Worm (Caenorhabditis elegans) whole organism, L2 larva: ENCODE results near the gene F53H4.4.

ENCODE experiments used
- C34F6.9 ChIP-seq: fragments of 150-350 bp; optimal IDR thresholded peaks from 2 replicates; lab custom pipeline; 2014; ENCODE audit warnings: missing biosample characterization, missing genetic modification characterization
- F13H6.1 ChIP-seq: sonication (generic microtip); optimal IDR thresholded peaks from 2 replicates; lab custom pipeline; 2016; ENCODE audit warnings: missing genetic modification characterization, missing compliant biosample characterization
- R02D3.7 ChIP-seq: fragments of 150-350 bp; optimal IDR thresholded peaks from 2 replicates; lab custom pipeline; 2014; ENCODE audit warnings: missing biosample characterization, missing genetic modification characterization
- Y55F3AM.14 ChIP-seq: fragments of 200-800 bp; sonication (Bioruptor generic); optimal IDR thresholded peaks from 2 replicates; lab custom pipeline; 2018; ENCODE audit warnings: mild to moderate bottlenecking, missing genetic modification characterization, missing compliant biosample characterization
- ZK546.5 ChIP-seq: sonication (generic microtip); optimal IDR thresholded peaks from 2 replicates; lab custom pipeline; 2017; ENCODE audit warnings: missing biosample characterization, missing genetic modification characterization
- alr-1 ChIP-seq: fragments of 150-350 bp; optimal IDR thresholded peaks from 2 replicates; lab custom pipeline; 2014; ENCODE audit warnings: missing biosample characterization, missing genetic modification characterization
- aly-2 ChIP-seq: fragments of 150-350 bp; optimal IDR thresholded peaks from 2 replicates; lab custom pipeline; 2014; ENCODE audit warnings: missing biosample characterization, missing genetic modification characterization
- ama-1 ChIP-seq: fragments of 150-350 bp; optimal IDR thresholded peaks from 2 replicates; lab custom pipeline; 2018; ENCODE audit warnings: inconsistent platforms
- blmp-1 ChIP-seq: sonication (generic microtip); optimal IDR thresholded peaks from 2 replicates; lab custom pipeline; 2017; ENCODE audit warnings: missing genetic modification characterization, mild to moderate bottlenecking, missing compliant biosample characterization, antibody characterized with exemption, moderate library complexity; ENCODE audit not compliant: insufficient read depth
- ceh-16 ChIP-seq: fragments of 150-350 bp; optimal IDR thresholded peaks from 2 replicates; lab custom pipeline; 2014; ENCODE audit warnings: missing biosample characterization, missing genetic modification characterization
- ceh-82 ChIP-seq: fragments of 150-350 bp; optimal IDR thresholded peaks from 2 replicates; lab custom pipeline; 2014; ENCODE audit warnings: missing biosample characterization, missing genetic modification characterization
- crh-2 ChIP-seq: sonication (generic microtip); optimal IDR thresholded peaks from 2 replicates; lab custom pipeline; 2017; ENCODE audit warnings: missing biosample characterization, missing genetic modification characterization
- dmd-4 ChIP-seq: sonication (generic microtip); optimal IDR thresholded peaks from 2 replicates; lab custom pipeline; 2017; ENCODE audit warnings: missing biosample characterization, missing genetic modification characterization
- egl-27 ChIP-seq: sonication (generic microtip); optimal IDR thresholded peaks from 3 replicates; lab custom pipeline; 2017; ENCODE audit warnings: missing biosample characterization, missing genetic modification reagents, missing genetic modification characterization
- elt-1 ChIP-seq: fragments of 150-350 bp; optimal IDR thresholded peaks from 2 replicates; lab custom pipeline; 2014; ENCODE audit warnings: missing biosample characterization, missing genetic modification characterization
- elt-3 ChIP-seq: sonication (generic microtip); optimal IDR thresholded peaks from 2 replicates; lab custom pipeline; 2017; ENCODE audit warnings: missing biosample characterization, missing genetic modification characterization
- fos-1 ChIP-seq: fragments of 150-350 bp; optimal IDR thresholded peaks from 2 replicates; lab custom pipeline; 2014; ENCODE audit warnings: missing biosample characterization, missing genetic modification characterization
- gmeb-1 ChIP-seq: fragments of 150-350 bp; optimal IDR thresholded peaks from 2 replicates; lab custom pipeline; 2014; ENCODE audit warnings: missing biosample characterization, missing genetic modification characterization
- lin-11 ChIP-seq: fragments of 150-350 bp; sonication (generic microtip); optimal IDR thresholded peaks from 2 replicates; lab custom pipeline; 2014; ENCODE audit warnings: missing biosample characterization, missing genetic modification characterization, inconsistent platforms, mixed read lengths
- lin-13 ChIP-seq: fragments of 150-350 bp; optimal IDR thresholded peaks from 2 replicates; lab custom pipeline; 2014; ENCODE audit warnings: missing biosample characterization, missing genetic modification reagents, missing genetic modification characterization
- lin-39 ChIP-seq: fragments of 150-350 bp; optimal IDR thresholded peaks from 2 replicates; lab custom pipeline; 2014; ENCODE audit warnings: missing biosample characterization, missing genetic modification reagents, missing genetic modification characterization
- lsy-2 ChIP-seq, 2 experiments: fragments of 150-350 bp in 1 of 2; sonication (generic microtip) in 1 of 2; optimal IDR thresholded peaks; 2 replicates each; lab custom pipeline; 2014 to 2017; ENCODE audit warnings: missing biosample characterization in 2 of 2, missing genetic modification characterization in 2 of 2
- mab-5 ChIP-seq: fragments of 150-350 bp; optimal IDR thresholded peaks from 2 replicates; lab custom pipeline; 2014; ENCODE audit warnings: missing biosample characterization, missing genetic modification characterization
- mbf-1 ChIP-seq: sonication (generic microtip); optimal IDR thresholded peaks from 2 replicates; lab custom pipeline; 2017; ENCODE audit warnings: missing biosample characterization, missing genetic modification characterization
- mdl-1 ChIP-seq, 2 experiments: fragments of 150-350 bp in 1 of 2; sonication (generic microtip) in 1 of 2; optimal IDR thresholded peaks; 2 replicates each; lab custom pipeline; 2017; ENCODE audit warnings: missing biosample characterization in 2 of 2, missing genetic modification characterization in 2 of 2
- nhr-10 ChIP-seq: sonication (generic microtip); optimal IDR thresholded peaks from 2 replicates; lab custom pipeline; 2017; ENCODE audit warnings: missing biosample characterization, missing genetic modification characterization
- nhr-11 ChIP-seq: fragments of 150-350 bp; optimal IDR thresholded peaks from 2 replicates; lab custom pipeline; 2014; ENCODE audit warnings: missing biosample characterization, missing genetic modification characterization
- nhr-12 ChIP-seq: fragments of 150-350 bp; optimal IDR thresholded peaks from 2 replicates; lab custom pipeline; 2014; ENCODE audit warnings: missing biosample characterization, missing genetic modification characterization
- nhr-129 ChIP-seq: fragments of 150-350 bp; optimal IDR thresholded peaks from 2 replicates; lab custom pipeline; 2014; ENCODE audit warnings: missing biosample characterization, missing genetic modification characterization
- nhr-21 ChIP-seq: fragments of 150-350 bp; optimal IDR thresholded peaks from 2 replicates; lab custom pipeline; 2014; ENCODE audit warnings: missing biosample characterization, missing genetic modification characterization
- nhr-23 ChIP-seq: fragments of 150-350 bp; optimal IDR thresholded peaks from 2 replicates; lab custom pipeline; 2014; ENCODE audit warnings: missing biosample characterization, missing genetic modification reagents, missing genetic modification characterization
- nhr-237 ChIP-seq: fragments of 150-350 bp; optimal IDR thresholded peaks from 2 replicates; lab custom pipeline; 2014; ENCODE audit warnings: missing biosample characterization, missing genetic modification characterization
- nhr-25 ChIP-seq: fragments of 150-350 bp; sonication (generic microtip); optimal IDR thresholded peaks from 3 replicates; lab custom pipeline; 2014; ENCODE audit warnings: missing biosample characterization, missing genetic modification characterization
- nhr-6 ChIP-seq: fragments of 150-350 bp; optimal IDR thresholded peaks from 2 replicates; lab custom pipeline; 2014; ENCODE audit warnings: missing biosample characterization, missing genetic modification characterization
- nhr-77 ChIP-seq: fragments of 150-350 bp; optimal IDR thresholded peaks from 2 replicates; lab custom pipeline; 2014; ENCODE audit warnings: missing biosample characterization, missing genetic modification characterization
- peb-1 ChIP-seq: fragments of 150-350 bp; optimal IDR thresholded peaks from 2 replicates; lab custom pipeline; 2014; ENCODE audit warnings: missing biosample characterization, missing genetic modification characterization
- sem-4 ChIP-seq: fragments of 150-350 bp; optimal IDR thresholded peaks from 2 replicates; lab custom pipeline; 2014; ENCODE audit warnings: missing biosample characterization, missing genetic modification reagents, missing genetic modification characterization
- skn-1 ChIP-seq: sonication (generic microtip); optimal IDR thresholded peaks from 2 replicates; lab custom pipeline; 2017; ENCODE audit warnings: missing biosample characterization, missing genetic modification characterization
- sma-3 ChIP-seq: sonication (generic microtip); optimal IDR thresholded peaks from 2 replicates; lab custom pipeline; 2016; ENCODE audit warnings: missing genetic modification reagents, missing genetic modification characterization, missing compliant biosample characterization
- sma-9 ChIP-seq, 2 experiments: fragments of 150-350 bp in 1 of 2; sonication (generic microtip) in 1 of 2; optimal IDR thresholded peaks; 2 replicates each; lab custom pipeline; 2014 to 2016; ENCODE audit warnings: missing genetic modification characterization in 2 of 2, mild to moderate bottlenecking in 1 of 2, missing biosample characterization in 1 of 2, missing compliant biosample characterization in 1 of 2, missing genetic modification reagents in 1 of 2, moderate library complexity in 1 of 2
- snpc-4 ChIP-seq: fragments of 150-350 bp; optimal IDR thresholded peaks from 2 replicates; lab custom pipeline; 2014; ENCODE audit warnings: missing biosample characterization, missing genetic modification characterization
- unc-39 ChIP-seq: fragments of 150-350 bp; optimal IDR thresholded peaks from 2 replicates; lab custom pipeline; 2014; ENCODE audit warnings: missing biosample characterization, missing genetic modification characterization
- unc-55 ChIP-seq: fragments of 150-350 bp; sonication (generic microtip); optimal IDR thresholded peaks from 3 replicates; lab custom pipeline; 2014; ENCODE audit warnings: missing biosample characterization, missing genetic modification reagents, missing genetic modification characterization
- unc-62 ChIP-seq: fragments of 150-350 bp; optimal IDR thresholded peaks from 2 replicates; lab custom pipeline; 2014; ENCODE audit warnings: missing biosample characterization, missing genetic modification reagents, missing genetic modification characterization
- zag-1 ChIP-seq: fragments of 150-350 bp; optimal IDR thresholded peaks from 2 replicates; lab custom pipeline; 2014; ENCODE audit warnings: missing biosample characterization, missing genetic modification characterization
- ztf-1 ChIP-seq: fragments of 200-800 bp; sonication (Bioruptor generic); conservative IDR thresholded peaks from 2 replicates; pipeline ENCODE4 v1.3.6; 2022; ENCODE audit warnings: missing genetic modification characterization, missing compliant biosample characterization
- ztf-11 ChIP-seq: sonication (generic microtip); optimal IDR thresholded peaks from 2 replicates; lab custom pipeline; 2017; ENCODE audit warnings: missing biosample characterization, missing genetic modification characterization
- ztf-4 ChIP-seq: fragments of 150-350 bp; optimal IDR thresholded peaks from 2 replicates; lab custom pipeline; 2014; ENCODE audit warnings: missing biosample characterization, missing genetic modification characterization

Gene F53H4.4

DNA sequence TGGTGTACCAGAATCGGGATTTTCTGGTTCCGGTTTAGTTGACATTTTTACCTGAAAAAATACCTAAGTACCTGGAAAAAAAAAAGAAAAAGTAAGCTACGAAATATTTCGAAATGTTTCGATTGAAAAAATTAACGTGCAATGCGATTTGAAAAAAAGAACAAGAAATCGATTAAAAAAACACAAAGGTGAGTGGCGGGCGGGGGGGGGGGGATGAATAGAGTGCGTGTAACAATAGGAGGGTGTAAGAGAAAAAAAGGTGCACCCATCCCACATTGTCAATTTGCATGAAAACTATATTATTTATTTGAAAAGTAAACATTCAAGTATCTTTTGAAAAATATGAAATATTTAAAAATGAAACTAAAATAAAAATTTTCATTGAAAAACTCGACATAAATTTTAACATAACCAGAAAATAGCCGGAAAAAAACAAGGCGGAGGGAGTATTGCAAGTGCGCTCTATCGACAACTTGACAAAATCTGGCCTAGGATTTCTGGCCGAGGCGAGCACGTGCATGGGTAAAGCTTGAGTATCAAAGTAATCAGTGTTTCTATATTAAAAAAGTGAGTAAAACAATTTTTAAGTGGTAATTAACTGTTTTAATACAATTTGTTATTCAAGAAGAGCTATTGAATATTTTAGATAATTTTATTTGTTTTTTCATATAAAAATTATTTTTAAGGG, at the start of gene F53H4.4, which contains the start of gene csb-1:
TSS of gene F53H4.4 (plus strand) at position 520 of the 688 bp plus-strand sequence.
TSS of gene csb-1 (minus strand) at position 51 of the 688 bp plus-strand sequence.
- peak; percentile 79 for TF ChIP-seq sma-9 (GFP tag; optimal IDR thresholded peaks at IDR 0.05; lab: Kevin White, UChicago)
- no peak for TF ChIP-seq sma-9 (tag; optimal IDR thresholded peaks at IDR 0.05; lab: Kevin White, UChicago)
- peak; percentile 14 for TF ChIP-seq snpc-4
- peak; percentile 73 for TF ChIP-seq fos-1 (tag; lab: Kevin White, UChicago)
- peak; percentile 58 for TF ChIP-seq gmeb-1 (tag; lab: Kevin White, UChicago)
- TF ChIP-seq elt-3 (tag; lab: Kevin White, UChicago), result no peak
- TF ChIP-seq nhr-77 (tag; lab: Kevin White, UChicago), result no peak
- no peak for TF ChIP-seq alr-1 (tag; lab: Kevin White, UChicago)
- no peak for TF ChIP-seq ZK546.5
- no peak for TF ChIP-seq peb-1
- no peak for TF ChIP-seq ztf-4 (tag; lab: Kevin White, UChicago)
- no peak for TF ChIP-seq lin-39
- no peak for TF ChIP-seq zag-1 (tag; lab: Kevin White, UChicago)
- no peak for TF ChIP-seq ceh-16 (tag; lab: Kevin White, UChicago)
- TF ChIP-seq Y55F3AM.14, result no peak
- TF ChIP-seq skn-1 (tag; lab: Kevin White, UChicago), result peak; percentile 51
- TF ChIP-seq nhr-237, result no peak
- peak; percentile 89 for TF ChIP-seq unc-55 (GFP tag; lab: Kevin White, UChicago)
- peak; percentile 77 for TF ChIP-seq sem-4 (tag; lab: Kevin White, UChicago)
- TF ChIP-seq nhr-6 (tag; lab: Kevin White, UChicago), result no peak
- peak; percentile 29 for TF ChIP-seq nhr-21 (tag; lab: Kevin White, UChicago)
- no peak for TF ChIP-seq R02D3.7 (tag; lab: Kevin White, UChicago)
- peak; percentile 78 for TF ChIP-seq C34F6.9 (tag; lab: Kevin White, UChicago)
- no peak for TF ChIP-seq nhr-25 (tag; lab: Kevin White, UChicago)
- no peak for TF ChIP-seq blmp-1 (tag; lab: Kevin White, UChicago)
- peak; percentile 72 to 96 for TF ChIP-seq mdl-1 (tag; optimal IDR thresholded peaks at IDR 0.05; lab: Kevin White, UChicago)
- TF ChIP-seq nhr-12, result no peak
- TF ChIP-seq ztf-1 (GFP tag; lab: Robert Waterston, UW), result no peak
- no peak for TF ChIP-seq ceh-82 (tag; lab: Kevin White, UChicago)
- TF ChIP-seq mbf-1 (tag; lab: Kevin White, UChicago), result no peak
- no peak for TF ChIP-seq aly-2 (tag; lab: Kevin White, UChicago)
- TF ChIP-seq unc-39, result no peak
- TF ChIP-seq egl-27 (tag; lab: Kevin White, UChicago), result no peak
- no peak for TF ChIP-seq nhr-23 (tag; lab: Kevin White, UChicago)
- no peak for TF ChIP-seq elt-1 (tag; lab: Kevin White, UChicago)
- no peak for TF ChIP-seq nhr-10 (tag; lab: Kevin White, UChicago)
- TF ChIP-seq ztf-11, result no peak
- TF ChIP-seq mab-5 (tag; lab: Kevin White, UChicago), result no peak
- peak; percentile 50 to 89 for TF ChIP-seq lsy-2 (tag; optimal IDR thresholded peaks at IDR 0.05; lab: Kevin White, UChicago)
- no peak for TF ChIP-seq ama-1 (lab: Kevin White, UChicago)
- peak; percentile 49 for TF ChIP-seq lin-11 (tag; lab: Kevin White, UChicago)
- peak; percentile 76 for TF ChIP-seq nhr-129
- TF ChIP-seq crh-2 (tag; lab: Kevin White, UChicago), result peak; percentile 67
- peak; percentile 68 for TF ChIP-seq lin-13
- TF ChIP-seq nhr-11 (tag; lab: Kevin White, UChicago), result no peak
- no peak for TF ChIP-seq dmd-4 (tag; lab: Kevin White, UChicago)
- TF ChIP-seq F13H6.1 (tag; lab: Kevin White, UChicago), result peak; percentile 53
- peak; percentile 72 for TF ChIP-seq sma-3 (GFP tag; lab: Kevin White, UChicago)
- TF ChIP-seq unc-62, result no peak
